Worm (Caenorhabditis elegans): ENCODE measurements around the gene srd-64.
A peak's percentile ranks its signal among the peaks of the same experiment; 100 is the strongest.

Gene srd-64

ce11 chrIII:1674760-1675159, 20.1 kb downstream of the srd-64 start:
- TF ChIP-seq gei-8 (GFP tag; optimal IDR thresholded peaks at IDR 0.05): no peak
- TF ChIP-seq unc-62 (GFP tag; optimal IDR thresholded peaks at IDR 0.05 in 1 of 2): no peak
- TF ChIP-seq unc-62 (tag; optimal IDR thresholded peaks at IDR 0.05): no peak
- TF ChIP-seq ceh-32 (tag; optimal IDR thresholded peaks at IDR 0.05; ENCODE audit: poor library complexity): no peak

DNA sequence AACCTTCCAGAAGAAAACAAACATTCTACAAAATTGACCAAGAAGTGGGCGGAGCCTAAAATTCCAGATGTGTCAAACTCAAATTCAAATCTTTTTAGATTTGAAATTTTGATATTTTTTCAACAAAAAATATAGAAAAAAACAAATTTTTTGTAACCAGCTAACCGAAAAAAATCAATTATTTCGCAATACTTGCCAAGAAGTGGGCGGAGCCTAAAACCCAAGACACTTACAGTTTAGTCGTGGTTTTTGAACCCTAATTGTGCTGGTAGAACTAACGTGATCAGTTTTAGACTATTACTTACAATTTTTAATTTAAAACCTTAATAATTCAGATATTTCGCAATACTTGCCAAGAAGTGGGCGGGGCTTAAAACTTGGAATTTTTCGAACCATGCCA, 21.6 kb downstream of the srd-64 start:
- TF ChIP-seq ama-1 (optimal IDR thresholded peaks at IDR 0.05): no peak
- no peak for TF ChIP-seq ceh-62 (tag; optimal IDR thresholded peaks at IDR 0.05)
- TF ChIP-seq aha-1 (tag): peak; percentile 18

DNA sequence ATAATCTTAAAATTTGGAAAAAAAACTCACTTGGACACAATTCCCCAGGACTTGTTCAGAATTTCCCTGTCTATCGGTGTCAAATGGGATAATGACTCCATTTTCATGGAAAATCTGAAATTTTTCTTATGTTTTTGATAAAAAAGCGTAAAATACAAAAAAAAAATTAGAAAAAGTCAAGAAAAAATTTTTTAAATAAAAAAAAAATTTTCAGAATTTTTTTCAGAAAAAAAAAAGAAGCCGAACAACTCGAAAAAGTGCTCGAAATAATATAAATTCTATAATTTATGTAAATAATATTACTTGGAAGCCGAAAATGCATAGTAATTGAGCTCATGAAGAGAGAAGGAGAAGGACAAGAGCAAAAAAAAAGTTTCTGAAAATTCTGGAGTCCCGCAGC, 26.4 kb downstream of the srd-64 start, which contains the start of gene glb-30:
Gene glb-30 (minus strand): TSS at position 101 of the 400 bp plus-strand sequence.
- TF ChIP-seq mxl-2 (GFP tag; conservative IDR thresholded peaks at IDR 0.05): no peak
- no peak for TF ChIP-seq rbr-2 (tag; optimal IDR thresholded peaks at IDR 0.05)
- TF ChIP-seq hlh-11 (tag; optimal IDR thresholded peaks at IDR 0.05): no peak
- no peak for TF ChIP-seq mdl-1 (tag; optimal IDR thresholded peaks at IDR 0.05)
- TF ChIP-seq nhr-237 (tag; optimal IDR thresholded peaks at IDR 0.05): no peak
- no peak for TF ChIP-seq fkh-10 (GFP tag; optimal IDR thresholded peaks at IDR 0.05)
- no peak for TF ChIP-seq F49E8.2 (tag; optimal IDR thresholded peaks at IDR 0.05; ENCODE audit: borderline replicate concordance)
- no peak for TF ChIP-seq vab-7 (GFP tag; IDR thresholded peaks at IDR 0.05)
- no peak for TF ChIP-seq ces-1 (GFP tag; optimal IDR thresholded peaks at IDR 0.05)
- no peak for TF ChIP-seq ctbp-1 (GFP tag; IDR thresholded peaks at IDR 0.05)
- no peak for TF ChIP-seq skn-1 (tag; optimal IDR thresholded peaks at IDR 0.05)

DNA sequence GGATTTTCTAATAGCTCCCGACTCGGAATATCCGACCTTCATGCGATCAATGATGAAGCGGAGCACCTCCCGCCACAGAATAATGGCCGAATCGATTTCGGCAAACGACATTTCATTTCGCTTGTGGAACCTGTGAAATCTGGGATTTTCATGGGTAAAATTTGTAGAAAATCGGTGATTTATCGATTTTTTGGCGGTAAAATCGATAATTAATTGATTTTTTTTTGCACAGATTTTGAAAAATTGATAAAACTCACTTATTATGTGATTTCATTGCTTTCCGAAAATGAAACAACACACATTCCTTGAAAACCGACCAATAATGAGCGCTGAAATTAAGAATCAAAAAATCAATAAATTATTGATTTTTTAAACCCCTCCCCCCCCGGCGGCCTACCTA, 28.0 kb downstream of the srd-64 start:
- TF ChIP-seq madf-5 (GFP tag; IDR thresholded peaks at IDR 0.05): 0 out of 4 replicates have a peak, but pooled peaks of 1 of the 2 experiments have one; percentile 22
- no peak for TF ChIP-seq nhr-6 (tag; optimal IDR thresholded peaks at IDR 0.05)
- peak; percentile 81 for TF ChIP-seq ceh-28 (tag; optimal IDR thresholded peaks at IDR 0.05)

DNA sequence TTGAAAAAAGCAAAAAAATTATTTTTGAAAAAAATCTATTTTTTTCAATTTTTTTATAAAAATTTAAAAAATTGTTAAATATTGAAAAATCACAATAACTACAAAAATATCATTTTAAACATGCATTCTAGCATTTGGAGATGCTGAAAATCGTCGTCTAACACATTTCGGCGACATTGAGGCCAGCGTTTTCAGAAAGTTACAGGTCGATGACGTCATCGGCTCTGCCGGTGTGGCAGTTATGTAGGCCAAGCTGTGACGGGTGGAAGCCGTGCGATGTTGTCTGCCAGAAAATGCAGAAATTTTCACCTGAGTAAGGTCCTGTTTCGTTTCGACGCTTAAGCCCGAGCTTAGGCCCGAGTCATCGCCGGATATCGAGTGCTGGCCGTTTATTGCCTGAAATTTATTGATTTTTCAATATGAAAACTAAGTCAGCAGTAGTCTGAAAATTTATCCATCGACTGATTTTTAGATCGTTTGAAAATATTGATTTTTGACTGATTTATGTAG, 29.1 kb downstream of the srd-64 start, which contains the start of gene Y22D7AR.3:
Gene Y22D7AR.3 (minus strand): TSS at position 51 of the 510 bp plus-strand sequence.
- TF ChIP-seq unc-62 (GFP tag; optimal IDR thresholded peaks at IDR 0.05 in 1 of 2) (peak in 1 of 2 experiments; percentile 95), unc-62 (tag; optimal IDR thresholded peaks at IDR 0.05) (no peak), tra-1 (GFP tag; IDR thresholded peaks at IDR 0.05) (no peak), egl-43 (GFP tag; IDR thresholded peaks at IDR 0.05) (0 out of 2 replicates have a peak, but pooled peaks have one; percentile 9)

- TF ChIP-seq ceh-28 (tag; optimal IDR thresholded peaks at IDR 0.05) (peak; percentile 75), hif-1 (tag; optimal IDR thresholded peaks at IDR 0.05) (no peak)
These were observed 29.5 kb downstream of the srd-64 start for ce11 chrIII:1665373-1665772.

DNA sequence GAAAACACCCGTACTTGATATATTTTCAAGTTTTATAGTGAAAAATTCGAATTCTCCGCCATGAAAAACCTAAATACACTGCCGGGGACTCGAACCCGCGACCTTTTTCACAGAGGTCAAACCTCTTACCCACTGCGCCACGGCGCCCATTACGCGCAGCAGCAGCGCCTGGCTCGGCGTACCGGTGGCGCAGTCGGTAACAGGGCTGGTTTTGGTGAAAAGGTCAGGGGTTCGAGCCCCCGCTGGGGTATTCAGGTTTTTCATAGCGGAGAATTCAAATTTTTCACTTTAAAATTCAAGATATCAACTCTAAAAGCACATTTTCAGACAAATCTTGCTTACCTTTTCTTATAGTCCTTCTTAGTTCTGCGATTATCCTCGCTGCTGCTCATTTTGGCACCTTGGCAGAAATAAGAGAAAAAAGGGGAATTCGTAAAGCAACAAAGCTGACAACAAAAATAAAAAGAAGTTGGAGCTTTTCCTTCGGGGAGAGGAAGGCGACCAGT, 30.1 kb downstream of the srd-64 start, which contains the start of gene Y22D7AL.16:
Gene Y22D7AL.16 (minus strand): TSS at position 456 of the 506 bp plus-strand sequence.
- TF ChIP-seq set-16 (GFP tag; IDR thresholded peaks at IDR 0.05): peak; percentile 86
- no peak for TF ChIP-seq T26A8.4 (GFP tag; IDR thresholded peaks at IDR 0.05)
- TF ChIP-seq egl-43 (GFP tag; IDR thresholded peaks at IDR 0.05): 0 out of 2 replicates have a peak, but pooled peaks have one; percentile 50
- peak; percentile 53; the same call in 1 of the 2 replicates for TF ChIP-seq vab-7 (GFP tag; IDR thresholded peaks at IDR 0.05)

DNA sequence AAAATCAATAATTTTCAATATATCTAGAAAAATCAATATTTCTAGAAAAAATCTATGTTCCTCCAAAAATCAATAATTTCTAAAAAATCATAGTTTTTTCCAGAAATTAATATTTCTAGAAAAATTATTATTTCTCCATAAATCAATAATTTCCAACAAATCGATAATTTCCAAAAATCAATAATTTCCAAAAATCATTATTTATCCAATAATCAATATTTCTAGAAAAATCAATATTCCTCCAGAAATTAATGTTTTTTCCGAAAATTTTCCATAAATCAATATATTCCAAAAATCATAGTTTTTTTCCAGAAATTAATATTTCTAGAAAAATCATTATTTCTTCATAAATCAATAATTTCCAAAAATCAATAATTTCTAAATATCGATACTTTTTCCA, 31.9 kb downstream of the srd-64 start:
- TF ChIP-seq zag-1 (tag; optimal IDR thresholded peaks at IDR 0.05) (no peak), ceh-28 (tag; optimal IDR thresholded peaks at IDR 0.05) (peak; percentile 94)

Measured in whole organism, L4 larva.